Fruit fly (Drosophila melanogaster) ovary, adult (tissue): ENCODE measurements around the gene how.

Source experiments
- CG17801 ChIP-seq: fragments of 200-800 bp; optimal IDR thresholded peaks from 2 replicates; lab custom pipeline; 2019; ENCODE audit warnings: missing biosample characterization, mild to moderate bottlenecking, missing genetic modification characterization, moderate library complexity; ENCODE audit not compliant: partially characterized antibody

Gene how

DNA sequence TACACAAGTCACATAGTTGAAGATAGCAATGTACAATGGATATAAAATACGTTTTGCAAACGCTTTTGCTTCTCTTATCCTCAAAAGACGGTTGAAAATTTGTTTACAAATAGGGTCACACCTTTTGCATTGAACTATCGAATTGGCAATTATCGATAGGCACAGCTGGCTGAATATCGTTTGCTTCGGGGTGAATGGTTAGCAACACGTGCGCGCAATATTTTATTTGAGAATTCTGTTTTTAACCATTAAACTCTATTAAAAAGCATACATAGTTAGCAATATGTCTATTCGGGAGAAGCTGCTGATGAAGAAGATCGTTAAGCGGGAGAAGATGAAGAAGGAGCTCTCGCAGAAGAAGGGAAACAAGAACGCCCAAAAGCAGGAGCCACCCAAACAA is 6.4 kb upstream of the how start:
- TF ChIP-seq CG17801 (GFP tag; lab: Kevin White, UChicago), result no peak

DNA sequence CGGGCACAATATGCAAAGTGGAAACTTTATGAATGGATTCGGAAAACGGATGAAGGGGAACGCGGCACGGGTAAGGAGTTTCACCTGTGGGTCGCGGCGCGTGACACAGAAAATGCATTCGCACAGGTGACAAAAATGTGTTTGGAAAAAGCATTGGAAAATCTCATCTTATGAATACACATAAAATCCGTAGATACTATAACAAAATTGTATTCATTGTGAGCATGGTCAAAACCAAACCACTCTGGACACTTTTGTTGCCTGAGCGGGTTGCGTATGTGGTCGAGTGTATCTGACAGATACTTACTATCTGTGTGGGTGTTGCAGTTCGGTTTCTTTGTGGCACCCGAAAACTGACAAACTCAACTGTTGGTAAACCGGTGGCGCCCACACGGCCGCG is 2.5 kb upstream of the how start:
- TF ChIP-seq CG17801 (GFP tag; lab: Kevin White, UChicago), result no peak

DNA sequence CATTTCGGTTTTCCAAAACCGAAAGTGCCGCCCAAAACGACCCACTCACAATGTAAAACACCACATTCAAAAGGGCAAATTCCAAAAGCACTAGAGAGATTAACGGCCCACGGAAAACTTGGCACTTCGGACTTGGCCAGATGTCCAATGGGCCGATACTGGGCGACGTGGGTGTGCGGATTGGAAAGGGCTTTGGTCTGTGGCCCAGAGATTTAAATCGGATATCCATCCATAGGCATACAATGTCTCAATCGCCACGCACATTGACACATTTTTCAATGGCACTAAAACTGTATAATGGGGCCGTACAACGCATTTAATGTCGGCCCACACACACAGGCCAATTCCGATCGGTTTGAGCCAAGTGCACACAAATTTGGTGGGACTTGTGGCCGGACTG is 1.6 kb upstream of the how start:
- no peak for TF ChIP-seq CG17801 (GFP tag; lab: Kevin White, UChicago)

DNA sequence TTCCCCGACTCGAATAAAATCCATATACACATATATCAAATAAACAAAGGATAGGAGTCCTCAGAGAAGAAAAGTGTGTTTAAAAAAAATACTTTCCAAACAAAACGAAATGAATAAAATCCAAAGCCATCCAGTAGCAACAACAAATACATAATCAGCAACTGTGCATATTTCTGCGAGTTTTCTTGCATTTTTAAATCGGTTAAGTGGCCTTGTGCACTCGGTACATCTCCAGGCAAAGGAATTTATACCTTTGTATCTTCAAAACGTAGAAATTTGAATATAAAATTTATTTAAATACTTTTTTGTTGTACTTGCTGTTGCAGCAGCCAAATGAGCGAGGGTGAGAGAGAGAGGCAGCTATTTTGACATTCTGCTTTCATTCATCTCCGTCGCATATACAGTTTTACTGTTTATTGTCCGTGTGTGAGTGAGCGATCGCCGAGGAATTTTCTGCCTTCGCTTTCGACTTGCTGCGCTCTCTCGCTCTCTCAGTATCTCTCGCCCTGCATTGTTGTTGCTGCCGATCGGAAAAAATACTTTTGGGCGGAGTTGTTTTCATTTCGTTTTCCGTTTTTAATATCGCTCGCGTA is 388 bp downstream of the how start:
- TF ChIP-seq CG17801 (GFP tag; lab: Kevin White, UChicago), result no peak

DNA sequence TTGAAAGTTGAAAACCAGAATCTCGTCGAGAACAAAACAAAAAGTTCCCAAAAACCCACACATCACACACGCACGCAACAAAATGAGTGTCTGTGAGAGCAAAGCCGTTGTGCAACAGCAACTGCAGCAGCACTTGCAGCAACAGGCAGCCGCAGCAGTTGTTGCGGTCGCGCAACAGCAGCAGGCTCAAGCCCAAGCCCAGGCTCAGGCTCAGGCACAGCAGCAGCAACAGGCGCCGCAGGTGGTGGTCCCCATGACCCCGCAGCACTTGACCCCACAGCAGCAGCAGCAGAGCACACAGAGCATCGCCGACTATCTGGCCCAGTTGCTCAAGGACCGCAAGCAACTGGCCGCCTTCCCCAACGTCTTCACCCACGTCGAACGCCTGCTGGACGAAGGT is 991 bp downstream of the how start:
- no peak for TF ChIP-seq CG17801 (GFP tag; lab: Kevin White, UChicago)

DNA sequence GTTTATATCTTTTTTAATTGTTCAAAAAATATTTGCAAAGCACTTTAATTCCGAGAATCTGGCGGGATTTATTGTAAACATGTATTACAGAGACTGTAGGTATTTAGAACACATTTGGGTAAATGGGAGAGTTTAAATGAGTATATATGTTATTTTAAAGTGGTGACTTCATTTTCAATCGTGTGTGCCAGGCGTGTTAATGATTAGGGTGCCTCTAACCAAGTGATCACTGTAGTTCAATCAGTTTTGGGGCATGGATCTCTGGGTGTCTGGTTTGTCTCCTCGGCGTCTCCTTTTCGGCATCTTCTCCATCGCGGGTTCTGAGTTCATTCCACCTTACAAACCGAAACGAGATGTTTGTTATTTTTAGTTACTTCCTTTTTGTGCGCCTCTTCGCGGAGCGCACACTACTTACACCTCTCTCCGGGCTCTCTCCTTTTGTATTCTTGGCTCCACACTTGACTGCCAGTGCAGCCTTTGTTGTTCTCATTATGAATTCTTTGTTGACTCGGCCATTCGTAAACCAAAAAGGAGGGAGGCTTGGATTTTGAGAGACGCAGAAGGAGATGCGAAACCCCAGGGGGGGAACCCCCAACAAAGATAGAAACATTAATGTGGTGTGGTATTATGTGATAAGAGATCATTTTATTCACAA is 1.9 kb downstream of the how start:
- no peak for TF ChIP-seq CG17801 (GFP tag; lab: Kevin White, UChicago)

DNA sequence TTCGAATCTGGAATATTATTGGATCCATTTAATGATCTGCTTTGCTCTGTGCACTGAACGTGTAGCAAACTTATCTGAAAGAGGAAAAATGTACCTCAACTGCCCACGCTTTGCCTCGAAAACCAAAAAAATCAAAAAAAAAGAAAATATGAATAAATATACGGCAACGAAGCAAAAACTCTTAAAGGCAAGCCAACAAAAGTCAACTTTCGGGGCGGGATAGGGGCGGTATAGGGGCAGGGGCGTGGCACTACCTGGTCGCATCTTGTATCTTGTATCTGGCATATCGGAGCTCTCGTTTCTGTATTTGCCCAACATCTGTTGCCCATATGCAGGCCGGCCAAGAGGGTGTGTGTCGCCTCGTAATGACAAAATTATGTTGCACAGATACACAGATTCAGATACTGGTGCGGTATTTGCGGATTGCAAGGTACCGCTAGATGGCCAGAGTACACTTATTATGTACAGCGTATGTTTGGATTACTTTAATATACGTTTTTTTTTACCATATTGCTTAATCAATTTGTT is 2.5 kb downstream of the how start:
- TF ChIP-seq CG17801 (GFP tag; lab: Kevin White, UChicago), result no peak

DNA sequence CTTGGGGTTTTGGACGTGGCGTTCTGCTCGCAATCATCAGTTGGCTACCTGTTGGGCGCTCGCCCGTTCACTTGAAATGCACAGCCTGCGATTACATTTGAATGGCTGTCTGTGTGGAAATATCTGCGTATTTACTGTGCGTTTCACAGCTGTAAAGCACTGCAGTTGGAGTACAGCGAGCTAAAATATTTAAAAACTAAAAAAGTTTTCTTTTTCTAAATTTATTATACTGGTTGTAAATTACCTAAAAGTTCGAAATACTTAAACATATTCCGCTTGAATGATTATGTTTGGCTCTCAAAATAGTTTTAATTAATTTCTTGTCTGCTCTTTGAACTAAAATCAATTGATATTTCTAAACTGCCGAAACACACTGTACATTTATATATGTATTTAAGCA is 4.2 kb downstream of the how start:
- TF ChIP-seq CG17801 (GFP tag; lab: Kevin White, UChicago), result no peak

DNA sequence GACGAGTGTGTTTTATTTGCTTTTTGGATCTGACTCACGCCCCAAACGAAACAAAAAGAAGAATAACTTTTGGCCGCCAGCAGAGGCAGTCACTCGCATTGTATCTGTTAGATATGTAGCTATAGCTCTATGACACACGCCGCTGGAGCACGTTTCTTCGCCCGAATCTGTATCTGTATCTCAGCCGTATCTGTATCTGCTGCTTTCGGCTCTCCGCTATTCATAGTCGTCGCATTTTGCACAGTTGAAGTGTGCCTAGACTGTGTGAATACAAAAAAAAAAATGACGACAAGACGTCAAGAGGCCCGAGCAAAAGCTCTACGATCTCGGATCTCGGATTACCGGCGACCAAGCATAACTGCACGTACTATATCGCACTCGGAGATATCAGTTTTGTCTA is 4.7 kb downstream of the how start:
- no peak for TF ChIP-seq CG17801 (GFP tag; lab: Kevin White, UChicago)

DNA sequence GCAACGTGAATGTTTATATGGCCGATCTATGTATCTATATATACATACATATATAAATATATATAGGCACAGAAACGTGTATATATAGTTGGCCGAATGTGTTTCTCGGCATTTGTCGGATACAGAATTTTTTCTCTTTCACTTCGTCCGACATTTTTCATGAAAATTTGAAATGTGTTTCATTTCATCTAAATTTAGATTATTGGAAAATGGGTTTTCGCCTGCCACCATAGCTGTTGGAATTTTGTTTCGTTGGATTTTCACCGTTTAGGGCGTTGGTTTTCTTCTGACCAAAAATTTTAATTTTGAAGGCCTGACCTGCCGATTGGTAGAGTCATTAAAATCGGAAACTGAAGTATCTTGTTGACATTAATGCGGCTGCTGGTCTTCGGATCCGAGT is 5.4 kb downstream of the how start:
- no peak for TF ChIP-seq CG17801 (GFP tag; lab: Kevin White, UChicago)

DNA sequence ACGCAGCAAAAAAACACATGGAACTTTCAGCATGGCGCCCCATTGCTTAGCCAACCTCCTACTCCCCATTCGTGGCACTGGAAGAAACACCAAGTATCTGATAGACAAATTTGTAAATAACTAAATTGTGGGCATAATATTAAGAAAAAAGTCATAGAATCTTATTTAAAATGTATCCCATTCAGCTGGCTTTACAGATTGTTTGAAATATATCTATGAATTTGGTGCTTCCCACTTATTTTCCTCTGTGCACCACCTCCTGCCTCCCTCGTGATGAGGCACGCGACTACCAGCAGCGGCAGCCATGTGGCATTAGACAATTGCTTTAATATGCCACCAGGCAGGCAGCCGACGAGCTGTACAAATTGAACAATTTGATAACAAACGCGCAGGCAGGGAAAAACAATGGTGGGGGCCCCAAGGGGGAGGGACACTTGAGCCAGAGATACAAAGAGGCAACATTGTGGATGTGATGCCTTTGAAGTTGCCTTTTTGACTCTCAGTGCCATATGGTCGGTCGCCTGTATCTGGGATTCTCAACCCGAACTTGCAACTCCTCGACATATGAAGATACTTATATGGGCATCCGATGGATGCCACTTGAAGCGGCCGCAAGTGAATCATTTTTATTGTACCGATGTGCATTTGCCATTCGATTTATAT is 7.3 kb downstream of the how start:
- no peak for TF ChIP-seq CG17801 (GFP tag; lab: Kevin White, UChicago)

DNA sequence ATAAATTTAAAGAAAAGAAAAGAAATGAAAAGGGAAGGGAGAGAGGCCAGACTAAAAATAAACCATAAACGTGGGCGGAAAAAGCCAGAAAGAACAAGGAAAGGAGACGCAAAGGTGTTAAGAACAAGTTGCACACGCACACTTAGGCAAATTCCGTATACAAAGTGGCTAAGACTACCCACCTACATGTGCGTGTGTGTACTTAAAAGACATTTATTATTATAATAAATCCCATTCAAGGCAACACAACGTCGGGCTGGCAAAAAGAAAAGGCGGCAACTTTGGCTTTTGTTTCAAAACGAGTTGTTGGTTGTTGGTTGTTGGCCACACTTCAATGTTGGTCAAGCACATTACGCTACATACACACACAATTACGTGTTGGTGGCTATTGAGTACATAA is 10.2 kb downstream of the how start:
- no peak for TF ChIP-seq CG17801 (GFP tag; lab: Kevin White, UChicago)

DNA sequence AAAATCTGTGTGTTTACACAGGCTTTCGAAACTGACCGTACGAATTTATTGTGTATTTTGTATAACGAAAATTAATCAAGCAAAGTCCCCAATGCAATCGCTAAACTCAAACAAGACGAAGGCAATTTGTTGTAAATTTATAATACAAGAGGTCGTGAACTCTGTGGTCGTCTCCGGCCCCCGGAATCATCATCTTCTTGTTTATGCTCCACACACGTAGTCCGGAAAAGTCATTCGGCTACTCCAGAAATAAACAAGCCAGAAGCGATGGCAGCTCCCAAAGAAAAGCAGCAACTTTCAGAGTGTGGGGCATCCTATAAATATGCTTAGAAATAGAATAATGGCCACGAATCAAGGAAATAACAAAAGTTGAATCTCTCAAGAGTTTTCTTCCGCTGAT is 11.2 kb downstream of the how start:
- TF ChIP-seq CG17801 (GFP tag; lab: Kevin White, UChicago), result no peak

DNA sequence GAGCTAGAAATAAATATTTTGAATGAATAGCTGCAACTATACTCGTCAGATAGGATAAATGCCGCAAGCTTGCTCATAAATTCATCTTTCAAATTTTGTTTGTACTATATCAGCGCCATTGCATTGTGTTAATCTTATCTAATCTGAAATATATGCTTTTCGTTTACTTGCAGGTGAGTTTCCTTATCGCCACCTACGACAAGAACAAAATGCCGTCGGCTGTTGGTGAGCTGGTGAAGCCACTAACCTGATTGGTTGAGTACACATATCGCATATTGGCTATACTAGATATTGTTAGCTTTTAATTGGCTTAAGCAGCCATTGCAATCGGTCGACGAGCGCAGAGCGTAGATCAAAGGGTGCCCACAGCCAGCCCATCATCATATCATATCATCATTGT is 11.7 kb downstream of the how start:
- TF ChIP-seq CG17801 (GFP tag; lab: Kevin White, UChicago), result no peak

DNA sequence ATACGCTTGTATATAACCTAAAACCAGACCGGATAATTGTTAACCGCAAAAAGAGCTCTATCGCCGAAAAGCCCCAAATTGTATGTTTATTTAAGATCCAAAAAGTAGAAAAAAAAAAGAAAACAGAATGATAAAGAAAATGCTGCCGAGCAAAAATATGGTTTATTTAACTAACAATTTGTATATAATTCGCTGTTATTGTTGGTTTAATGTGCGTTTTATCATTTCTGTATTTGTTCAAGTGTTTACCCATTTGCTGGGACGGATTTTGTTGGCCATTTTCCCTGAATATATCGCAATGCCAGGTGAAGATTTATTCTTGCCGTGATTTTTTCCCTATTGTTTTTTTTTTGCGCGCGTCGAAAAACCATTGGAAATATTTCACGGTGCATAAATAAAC is 15.1 kb downstream of the how start:
- TF ChIP-seq CG17801 (GFP tag; lab: Kevin White, UChicago), result no peak

DNA sequence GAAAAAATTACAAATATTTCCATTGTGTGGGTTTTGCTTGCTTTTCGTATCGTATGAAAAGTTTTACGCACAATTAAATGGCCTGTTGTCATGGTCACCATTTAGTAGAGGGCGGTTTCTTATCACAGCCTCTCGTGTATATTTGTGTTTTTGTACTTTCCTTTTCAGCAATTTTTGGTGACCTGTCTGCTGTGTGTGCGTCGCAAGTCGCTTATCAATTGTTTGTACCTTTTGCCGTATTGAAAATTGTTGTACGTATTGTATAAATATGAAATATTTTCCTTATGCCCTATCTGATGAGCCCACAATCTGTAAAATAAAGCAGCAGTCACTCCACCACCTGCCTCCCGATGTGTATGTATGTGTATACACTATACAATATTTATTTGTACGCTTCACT is 24.4 kb downstream of the how start:
- no peak for TF ChIP-seq CG17801 (GFP tag; lab: Kevin White, UChicago)
